Fruit fly (Drosophila melanogaster) whole organism, embryonic: ENCODE measurements around the gene Rab9E.

Experiments used
- Aef1 ChIP-seq: fragments of 200-800 bp; sonication (Bioruptor generic); IDR thresholded peaks from 3 replicates; pipeline ENCODE4 v1.3.6; 2022; ENCODE audit warnings: missing biosample characterization, missing genetic modification characterization
- CG10147 ChIP-seq: fragments of 200-800 bp; sonication (Bioruptor generic); optimal IDR thresholded peaks from 2 replicates; lab custom pipeline; 2019; ENCODE audit warnings: missing biosample characterization, mild to moderate bottlenecking, missing genetic modification characterization, moderate library complexity
- CG10366 ChIP-seq: fragments of 200-800 bp; sonication (Bioruptor generic); IDR thresholded peaks from 2 replicates; pipeline ENCODE4 v1.3.6; 2022; ENCODE audit warnings: missing biosample characterization, missing genetic modification characterization
- CG11504 ChIP-seq: fragments of 200-800 bp; sonication (Bioruptor generic); optimal IDR thresholded peaks from 3 replicates; lab custom pipeline; 2019; ENCODE audit warnings: missing biosample characterization, mild to moderate bottlenecking, missing genetic modification characterization, moderate library complexity
- CG11723 ChIP-seq: fragments of 200-800 bp; sonication (Bioruptor generic); optimal IDR thresholded peaks from 2 replicates; lab custom pipeline; 2017; ENCODE audit warnings: missing biosample characterization, mild to moderate bottlenecking, missing genetic modification characterization
- CG14050 ChIP-seq: fragments of 200-800 bp; sonication (Bioruptor generic); IDR thresholded peaks from 3 replicates; pipeline ENCODE4 v1.3.6; 2022; ENCODE audit warnings: missing biosample characterization, missing genetic modification characterization
- CG17359 ChIP-seq: fragments of 200-800 bp; sonication (Bioruptor generic); optimal IDR thresholded peaks from 3 replicates; lab custom pipeline; 2018; ENCODE audit warnings: missing biosample characterization, mild to moderate bottlenecking, missing genetic modification characterization, moderate library complexity
- CG17568 ChIP-seq: fragments of 200-800 bp; sonication (Bioruptor generic); optimal IDR thresholded peaks from 2 replicates; lab custom pipeline; 2018; ENCODE audit warnings: missing biosample characterization, mild to moderate bottlenecking, missing genetic modification characterization, moderate library complexity
- CG18011 ChIP-seq: fragments of 200-800 bp; sonication (Bioruptor generic); optimal IDR thresholded peaks from 2 replicates; lab custom pipeline; 2017; ENCODE audit warnings: missing biosample characterization, missing genetic modification characterization, mild to moderate bottlenecking, moderate library complexity, missing genotype
- CG2116 ChIP-seq: fragments of 200-800 bp; sonication (Bioruptor generic); optimal IDR thresholded peaks from 3 replicates; lab custom pipeline; 2018; ENCODE audit warnings: missing biosample characterization, mild to moderate bottlenecking, missing genetic modification characterization
- CG2120 ChIP-seq: fragments of 200-800 bp; sonication (Bioruptor generic); optimal IDR thresholded peaks from 3 replicates; lab custom pipeline; 2016; ENCODE audit warnings: missing biosample characterization, missing genetic modification characterization
- CG2875 ChIP-seq: fragments of 200-800 bp; sonication (Bioruptor generic); optimal IDR thresholded peaks from 2 replicates; lab custom pipeline; 2017; ENCODE audit warnings: missing biosample characterization, mild to moderate bottlenecking, missing genetic modification characterization, missing genetic modification reagents
- CG32532 ChIP-seq: fragments of 200-800 bp; sonication (Bioruptor generic); IDR thresholded peaks from 2 replicates; pipeline ENCODE4 v1.3.6; 2022; ENCODE audit warnings: missing biosample characterization, missing genetic modification characterization
- CG3726 ChIP-seq: fragments of 200-800 bp; sonication (Bioruptor generic); IDR thresholded peaks from 3 replicates; pipeline ENCODE4, ENCODE4 v1.3.6; 2022; ENCODE audit warnings: missing biosample characterization, missing genetic modification characterization
- CG4820 ChIP-seq: fragments of 200-800 bp; sonication (Bioruptor generic); optimal IDR thresholded peaks from 3 replicates; lab custom pipeline; 2016; ENCODE audit warnings: missing biosample characterization, missing genetic modification characterization
- CG6689 ChIP-seq: fragments of 200-800 bp; sonication (Bioruptor generic); IDR thresholded peaks from 2 replicates; pipeline ENCODE4 v1.3.6; 2022; ENCODE audit warnings: missing biosample characterization, missing genetic modification characterization
- CG7745 ChIP-seq: fragments of 200-800 bp; sonication (Bioruptor generic); optimal IDR thresholded peaks from 2 replicates; lab custom pipeline; 2018; ENCODE audit warnings: missing biosample characterization, mild to moderate bottlenecking, missing genetic modification characterization, moderate library complexity
- CG8944 ChIP-seq: fragments of 200-800 bp; sonication (Bioruptor generic); optimal IDR thresholded peaks from 3 replicates; lab custom pipeline; 2016; ENCODE audit warnings: missing biosample characterization, missing genetic modification characterization
- Chrac-16 ChIP-seq: fragments of 200-800 bp; sonication (Bioruptor generic); optimal IDR thresholded peaks from 3 replicates; lab custom pipeline; 2016; ENCODE audit warnings: missing biosample characterization, missing genetic modification characterization
- Ets65A ChIP-seq: fragments of 200-800 bp; sonication (Bioruptor generic); peaks from one replicate; lab custom pipeline; 2016; ENCODE audit warnings: missing biosample characterization, missing genetic modification characterization
- Fer3 ChIP-seq: fragments of 200-800 bp; sonication (Bioruptor generic); optimal IDR thresholded peaks from 2 replicates; lab custom pipeline; 2018; ENCODE audit warnings: missing biosample characterization, mild to moderate bottlenecking, missing genetic modification characterization, moderate library complexity
- HLH3B ChIP-seq: fragments of 200-800 bp; sonication (Bioruptor generic); IDR thresholded peaks from 2 replicates; pipeline ENCODE4 v1.3.6; 2022; ENCODE audit warnings: missing biosample characterization, missing genetic modification characterization
- Hsf ChIP-seq: fragments of 200-800 bp; sonication (Bioruptor generic); optimal IDR thresholded peaks from 3 replicates; lab custom pipeline; 2016; ENCODE audit warnings: missing biosample characterization, missing genetic modification characterization
- Nf-YC ChIP-seq: fragments of 200-800 bp; optimal IDR thresholded peaks from 3 replicates; lab custom pipeline; 2019; ENCODE audit warnings: missing biosample characterization, mild to moderate bottlenecking, missing genetic modification characterization, moderate library complexity
- PHDP ChIP-seq: fragments of 200-800 bp; sonication (Bioruptor generic); optimal IDR thresholded peaks from 3 replicates; lab custom pipeline; 2018; ENCODE audit warnings: missing biosample characterization, mild to moderate bottlenecking, missing genetic modification characterization, moderate library complexity
- Pdp1 ChIP-seq, 2 experiments: fragments of 200-800 bp; sonication (Bioruptor generic); optimal IDR thresholded peaks; 3 replicates each; lab custom pipeline; 2016; ENCODE audit warnings: missing biosample characterization in 2 of 2, missing genetic modification characterization in 2 of 2, mild to moderate bottlenecking in 1 of 2, moderate library complexity in 1 of 2
- Taf1 ChIP-seq: fragments of 200-800 bp; sonication (Bioruptor generic); IDR thresholded peaks from 2 replicates; pipeline ENCODE4 v1.3.6; 2022; ENCODE audit warnings: missing biosample characterization, missing genetic modification characterization
- abd-A ChIP-seq: fragments of 200-800 bp; sonication (Bioruptor generic); optimal IDR thresholded peaks from 3 replicates; lab custom pipeline; 2019; ENCODE audit warnings: missing biosample characterization, mild to moderate bottlenecking, missing genetic modification characterization, moderate library complexity
- bcd ChIP-seq: fragments of 200-800 bp; sonication (Bioruptor generic); optimal IDR thresholded peaks from 2 replicates; lab custom pipeline; 2017; ENCODE audit warnings: missing biosample characterization, mild to moderate bottlenecking, missing genetic modification characterization
- crol ChIP-seq: fragments of 200-800 bp; sonication (Bioruptor generic); IDR thresholded peaks from 2 replicates; pipeline ENCODE4 v1.3.6; 2022; ENCODE audit warnings: missing biosample characterization, missing genetic modification characterization
- gsb ChIP-seq: fragments of 200-800 bp; sonication (Bioruptor generic); IDR thresholded peaks from 2 replicates; pipeline ENCODE4 v1.3.6; 2022; ENCODE audit warnings: missing biosample characterization, missing genetic modification characterization
- lmd ChIP-seq: fragments of 200-800 bp; sonication (Bioruptor generic); IDR thresholded peaks from 2 replicates; pipeline ENCODE4 v1.3.6; 2022; ENCODE audit warnings: missing biosample characterization, missing genetic modification characterization
- lola ChIP-seq, 3 experiments: fragments of >200 bp in 2 of 3; fragments of 200-800 bp in 1 of 3; sonication (Bioruptor generic) in 1 of 3; optimal IDR thresholded peaks; 2 replicates each; lab custom pipeline; 2017 to 2019; ENCODE audit warnings: missing biosample characterization in 3 of 3, missing genetic modification characterization in 3 of 3, mild to moderate bottlenecking in 1 of 3, moderate library complexity in 1 of 3
- mam ChIP-seq: fragments of 200-800 bp; sonication (Bioruptor generic); optimal IDR thresholded peaks from 3 replicates; lab custom pipeline; 2016; ENCODE audit warnings: missing biosample characterization, missing genetic modification characterization
- nau ChIP-seq: fragments of 200-800 bp; sonication (Bioruptor generic); optimal IDR thresholded peaks from 3 replicates; lab custom pipeline; 2017; ENCODE audit warnings: missing biosample characterization, mild to moderate bottlenecking, missing genetic modification characterization, missing genetic modification reagents
- nom ChIP-seq: fragments of 200-800 bp; sonication (Bioruptor generic); optimal IDR thresholded peaks from 2 replicates; lab custom pipeline; 2017; ENCODE audit warnings: missing biosample characterization, missing genetic modification characterization, mild to moderate bottlenecking, moderate library complexity, missing genetic modification reagents
- org-1 ChIP-seq: fragments of 200-800 bp; sonication (Bioruptor generic); optimal IDR thresholded peaks from 2 replicates; lab custom pipeline; 2017; ENCODE audit warnings: missing biosample characterization, missing genetic modification characterization
- phol ChIP-seq: fragments of 200-800 bp; sonication (Bioruptor generic); optimal IDR thresholded peaks from 3 replicates; lab custom pipeline; 2018; ENCODE audit warnings: missing biosample characterization, mild to moderate bottlenecking, missing genetic modification characterization, moderate library complexity
- prd ChIP-seq, 3 experiments: fragments of >200 bp in 2 of 3; fragments of 200-800 bp in 1 of 3; sonication (Bioruptor generic) in 1 of 3; optimal IDR thresholded peaks in 2 of 3; IDR thresholded peaks in 1 of 3; 2 replicates in 2 of 3; 3 replicates in 1 of 3; pipeline versions ENCODE4 v1.3.6 to Lab custom; 2017 to 2022; ENCODE audit warnings: missing biosample characterization in 1 of 3, missing genetic modification characterization in 1 of 3
- schlank ChIP-seq: fragments of 200-800 bp; sonication (Bioruptor generic); optimal IDR thresholded peaks from 2 replicates; lab custom pipeline; 2018; ENCODE audit warnings: missing biosample characterization, mild to moderate bottlenecking, missing genetic modification characterization
- sens ChIP-seq: fragments of 200-800 bp; sonication (Bioruptor generic); peaks from one replicate; lab custom pipeline; 2016; ENCODE audit warnings: missing biosample characterization, missing genetic modification characterization
- tll ChIP-seq, 2 experiments: fragments of 200-800 bp in 1 of 2; fragments of >200 bp in 1 of 2; sonication (Bioruptor generic) in 1 of 2; optimal IDR thresholded peaks; 2 replicates each; lab custom pipeline; 2017 to 2019; ENCODE audit warnings: missing biosample characterization in 2 of 2, missing genetic modification characterization in 2 of 2, mild to moderate bottlenecking in 1 of 2, moderate library complexity in 1 of 2
- trh ChIP-seq: fragments of 200-800 bp; sonication (Bioruptor generic); optimal IDR thresholded peaks from 2 replicates; lab custom pipeline; 2016; ENCODE audit warnings: missing biosample characterization, missing genetic modification characterization
- tup ChIP-seq: fragments of 200-800 bp; sonication (Bioruptor generic); optimal IDR thresholded peaks from 2 replicates; lab custom pipeline; 2016; ENCODE audit warnings: missing biosample characterization, mild to moderate bottlenecking, missing genetic modification characterization, moderate library complexity
- unpg ChIP-seq: fragments of 200-800 bp; sonication (Bioruptor generic); optimal IDR thresholded peaks from 3 replicates; lab custom pipeline; 2018; ENCODE audit warnings: missing biosample characterization, mild to moderate bottlenecking, missing genetic modification characterization, moderate library complexity
- vfl ChIP-seq: fragments of 200-800 bp; sonication (Bioruptor generic); optimal IDR thresholded peaks from 2 replicates; lab custom pipeline; 2016; ENCODE audit warnings: missing biosample characterization, missing genetic modification characterization
- zfh1 ChIP-seq: fragments of 200-800 bp; sonication (Bioruptor generic); IDR thresholded peaks from 3 replicates; pipeline ENCODE4 v1.3.6; 2022; ENCODE audit warnings: missing biosample characterization, missing genetic modification characterization

The Rab9E gene

DNA sequence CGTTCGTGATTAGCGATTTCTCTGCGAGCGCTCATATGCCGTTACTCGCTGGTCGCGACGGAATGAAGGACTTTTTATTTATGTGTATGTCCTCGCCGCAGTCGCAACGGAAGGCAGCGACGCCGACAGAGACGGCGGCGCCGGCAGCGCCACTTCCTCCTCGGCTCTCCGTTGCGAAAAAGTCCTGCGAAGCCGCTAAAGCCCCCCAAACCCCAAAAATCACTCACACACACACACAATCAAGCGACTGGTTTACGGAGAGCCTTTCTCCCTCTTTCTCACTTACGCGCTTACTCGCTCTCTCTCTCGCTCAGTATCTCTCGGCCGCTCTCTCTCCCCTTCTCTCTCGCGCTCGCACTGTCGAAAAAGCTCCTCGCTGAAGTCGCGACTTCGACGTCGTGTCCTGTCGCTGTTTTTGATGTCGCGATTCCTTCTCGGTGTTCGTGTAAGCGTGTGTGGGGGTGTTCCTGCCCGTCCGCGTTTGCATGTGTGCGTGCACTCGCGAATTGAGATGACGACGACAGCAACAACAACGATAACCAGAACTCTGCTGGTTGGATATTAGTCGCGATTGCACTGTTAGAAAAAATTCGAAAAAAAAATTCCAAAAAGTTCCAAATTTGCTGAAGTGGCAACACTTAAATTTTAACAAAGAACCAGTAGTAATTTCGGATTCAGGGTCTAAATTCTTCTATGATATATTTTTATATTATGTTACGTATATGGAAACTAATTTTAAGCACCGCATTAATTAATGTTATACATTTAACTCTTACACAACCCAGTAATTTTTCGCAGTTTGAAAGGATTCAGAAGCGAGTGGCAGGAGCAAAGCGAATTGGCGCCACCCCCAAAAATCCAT is 41.3 kb downstream of the Rab9E start, which contains the start of gene CG43347 (continued):
- TF ChIP-seq lola (GFP tag; optimal IDR thresholded peaks at IDR 0.05; lab: Kevin White, UChicago), result peak in 1 of 3 experiments; percentile 42
- peak; percentile 5 for TF ChIP-seq nom (GFP tag; lab: Kevin White, UChicago)
- TF ChIP-seq Chrac-16 (GFP tag; lab: Kevin White, UChicago), result peak; percentile 39
- no peak for TF ChIP-seq tll (GFP tag; optimal IDR thresholded peaks at IDR 0.05; lab: Kevin White, UChicago)
- peak; percentile 77 for TF ChIP-seq CG10147 (GFP tag; lab: Kevin White, UChicago)
- TF ChIP-seq Nf-YC (tag; lab: Kevin White, UChicago), result peak; percentile 60
- no peak for TF ChIP-seq CG8944 (GFP tag; lab: Kevin White, UChicago)
- no peak for TF ChIP-seq prd (optimal IDR thresholded peaks at IDR 0.05; lab: Kevin White, UChicago)
- TF ChIP-seq prd (GFP tag; IDR thresholded peaks at IDR 0.05; lab: Robert Waterston, UW), result peak; percentile 63; the same call in 2 of the 3 replicates
- no peak for TF ChIP-seq tup (GFP tag; lab: Kevin White, UChicago)
- peak; percentile 76 for TF ChIP-seq CG2120
- peak; percentile 92 for TF ChIP-seq Ets65A
- TF ChIP-seq gsb (GFP tag; lab: Robert Waterston, UW), result 0 out of 2 replicates have a peak, but pooled peaks have one; percentile 9
- peak; percentile 43 for TF ChIP-seq abd-A (tag; lab: Kevin White, UChicago)
- TF ChIP-seq Pdp1 (GFP tag; optimal IDR thresholded peaks at IDR 0.05; lab: Kevin White, UChicago), result peak; percentile 22 to 44
- 0 out of 3 replicates have a peak, but pooled peaks have one; percentile 25 for TF ChIP-seq CG14050 (GFP tag; lab: Robert Waterston, UW)
- no peak for TF ChIP-seq CG3726 (GFP tag; lab: Robert Waterston, UW)
- peak; percentile 62 for TF ChIP-seq lmd (GFP tag; lab: Robert Waterston, UW)
- TF ChIP-seq Taf1 (GFP tag; lab: Robert Waterston, UW), result 0 out of 2 replicates have a peak, but pooled peaks have one; percentile 24
- no peak for TF ChIP-seq vfl (GFP tag; lab: Kevin White, UChicago)
- TF ChIP-seq schlank (tag; lab: Kevin White, UChicago), result peak; percentile 35
- peak; percentile 32; the same call in 1 of the 3 replicates for TF ChIP-seq Aef1 (GFP tag; lab: Robert Waterston, UW)
- TF ChIP-seq nau (GFP tag; lab: Kevin White, UChicago), result peak; percentile 62
- no peak for TF ChIP-seq CG7745 (tag; lab: Kevin White, UChicago)
- peak; percentile 26 for TF ChIP-seq CG2875 (GFP tag; lab: Kevin White, UChicago)
- TF ChIP-seq zfh1 (GFP tag; lab: Robert Waterston, UW), result 0 out of 3 replicates have a peak, but pooled peaks have one; percentile 50
- TF ChIP-seq CG17568 (GFP tag; lab: Kevin White, UChicago), result no peak
- peak; percentile 69 for TF ChIP-seq unpg
- TF ChIP-seq CG4820 (GFP tag; lab: Kevin White, UChicago), result peak; percentile 41
- peak; percentile 45 for TF ChIP-seq CG11723 (GFP tag; lab: Kevin White, UChicago)
- no peak for TF ChIP-seq CG2116
- TF ChIP-seq Fer3 (tag; lab: Kevin White, UChicago), result peak; percentile 76
- TF ChIP-seq HLH3B (GFP tag; lab: Robert Waterston, UW), result peak; percentile 52
- TF ChIP-seq CG17359 (tag; lab: Kevin White, UChicago), result peak; percentile 72
- peak; percentile 69 for TF ChIP-seq org-1 (GFP tag; lab: Kevin White, UChicago)
- peak; percentile 45 for TF ChIP-seq CG10366
- TF ChIP-seq CG32532 (GFP tag; lab: Robert Waterston, UW), result peak; percentile 33; the same call in 1 of the 2 replicates
- peak; percentile 66 for TF ChIP-seq bcd (GFP tag; lab: Kevin White, UChicago)
- peak; percentile 85 for TF ChIP-seq CG11504 (tag; lab: Kevin White, UChicago)
- peak; percentile 42 for TF ChIP-seq Hsf (GFP tag; lab: Kevin White, UChicago)
- TF ChIP-seq PHDP (tag; lab: Kevin White, UChicago), result peak; percentile 75
- peak; percentile 10 for TF ChIP-seq mam
- TF ChIP-seq sens (GFP tag; lab: Kevin White, UChicago), result peak; percentile 79
- peak; percentile 63 for TF ChIP-seq crol (GFP tag; lab: Robert Waterston, UW)
- peak; percentile 65 for TF ChIP-seq CG6689 (GFP tag; lab: Robert Waterston, UW)
- TF ChIP-seq CG18011, result peak; percentile 3
- TF ChIP-seq phol, result peak; percentile 70
- no peak for TF ChIP-seq trh
